Worm (Caenorhabditis elegans) whole organism, L4 larva: Measurements from ENCODE around the gene K01D12.8.

ENCODE experiments used
- F10B5.3 ChIP-seq: sonication (generic microtip); optimal IDR thresholded peaks from 2 replicates; lab custom pipeline; 2016; ENCODE audit warnings: mild to moderate bottlenecking, missing genetic modification characterization, missing compliant biosample characterization
- F26F4.8 ChIP-seq: fragments of 200-800 bp; sonication (Bioruptor generic); conservative IDR thresholded peaks from 2 replicates; pipeline ENCODE4 v1.3.6; 2022; ENCODE audit warnings: missing genetic modification characterization, missing compliant biosample characterization
- F37D6.2 ChIP-seq: sonication (generic microtip); optimal IDR thresholded peaks from 2 replicates; lab custom pipeline; 2016; ENCODE audit warnings: mild to moderate bottlenecking, missing genetic modification characterization, missing compliant biosample characterization
- F44E2.7 ChIP-seq: fragments of 200-800 bp; sonication (Bioruptor generic); IDR thresholded peaks from 2 replicates; pipeline ENCODE4 v2.1.2; 2022; ENCODE audit warnings: missing genetic modification characterization, missing compliant biosample characterization
- T20F7.1 ChIP-seq: fragments of 200-800 bp; sonication (Bioruptor generic); optimal IDR thresholded peaks from 2 replicates; lab custom pipeline; 2018; ENCODE audit warnings: mild to moderate bottlenecking, missing genetic modification characterization, missing compliant biosample characterization
- ZK337.2 ChIP-seq: fragments of 200-800 bp; sonication (Bioruptor generic); IDR thresholded peaks from 2 replicates; pipeline ENCODE4 v1.3.6; 2022; ENCODE audit warnings: missing genetic modification reagents, missing genetic modification characterization, missing compliant biosample characterization
- arid-1 ChIP-seq: fragments of 200-800 bp; sonication (Bioruptor generic); conservative IDR thresholded peaks from 2 replicates; pipeline ENCODE4 v1.3.6; 2022; ENCODE audit warnings: missing genetic modification reagents, missing genetic modification characterization, missing compliant biosample characterization
- ceh-62 ChIP-seq: sonication (generic microtip); optimal IDR thresholded peaks from 2 replicates; lab custom pipeline; 2017; ENCODE audit warnings: missing biosample characterization, missing genetic modification characterization
- ces-1 ChIP-seq: fragments of 150-350 bp; sonication (generic microtip); optimal IDR thresholded peaks from 4 replicates; lab custom pipeline; 2014; ENCODE audit warnings: missing biosample characterization, missing genetic modification reagents, missing genetic modification characterization
- cey-2 ChIP-seq: sonication (generic microtip); optimal IDR thresholded peaks from 3 replicates; lab custom pipeline; 2017; ENCODE audit warnings: missing genetic modification characterization, mild to moderate bottlenecking, missing compliant biosample characterization, antibody characterized with exemption, borderline replicate concordance; ENCODE audit not compliant: insufficient read depth
- daf-12 ChIP-seq: fragments of 150-350 bp; optimal IDR thresholded peaks from 2 replicates; lab custom pipeline; 2014; ENCODE audit warnings: missing biosample characterization, missing genetic modification reagents, missing genetic modification characterization
- daf-16 ChIP-seq, 3 experiments: sonication (generic microtip); optimal IDR thresholded peaks; 2 replicates each; lab custom pipeline; 2016 to 2017; ENCODE audit warnings: missing genetic modification characterization in 3 of 3, missing genetic modification reagents in 3 of 3, mild to moderate bottlenecking in 2 of 3, missing compliant biosample characterization in 2 of 3, missing biosample characterization in 1 of 3, moderate library complexity in 1 of 3
- daf-8 ChIP-seq: fragments of 200-800 bp; sonication (Bioruptor generic); IDR thresholded peaks from 2 replicates; pipeline ENCODE4 v1.3.6; 2022; ENCODE audit warnings: missing genetic modification characterization, missing compliant biosample characterization
- dmd-6 ChIP-seq: fragments of 200-800 bp; sonication (Bioruptor generic); IDR thresholded peaks from 2 replicates; pipeline ENCODE4 v1.3.6; 2022; ENCODE audit warnings: missing genetic modification reagents, missing genetic modification characterization, missing compliant biosample characterization
- dpl-1 ChIP-seq: fragments of 150-350 bp; optimal IDR thresholded peaks from 2 replicates; lab custom pipeline; 2014; ENCODE audit warnings: missing biosample characterization, missing genetic modification reagents, missing genetic modification characterization
- dve-1 ChIP-seq: sonication (generic microtip); optimal IDR thresholded peaks from 2 replicates; lab custom pipeline; 2017; ENCODE audit warnings: antibody characterized with exemption, mild to moderate bottlenecking, missing genetic modification characterization, missing compliant biosample characterization; ENCODE audit not compliant: insufficient read depth
- egl-43 ChIP-seq: fragments of 200-800 bp; sonication (Bioruptor generic); IDR thresholded peaks from 2 replicates; pipeline ENCODE4 v1.3.6; 2022; ENCODE audit warnings: missing genetic modification reagents, missing genetic modification characterization, missing compliant biosample characterization
- hmg-1.1 ChIP-seq: fragments of 200-800 bp; sonication (Bioruptor generic); IDR thresholded peaks from 2 replicates; pipeline ENCODE4 v1.3.6; 2022; ENCODE audit warnings: missing genetic modification reagents, missing genetic modification characterization, missing compliant biosample characterization
- lin-1 ChIP-seq: fragments of 200-800 bp; sonication (Bioruptor generic); IDR thresholded peaks from 2 replicates; pipeline ENCODE4 v1.3.6; 2022; ENCODE audit warnings: missing genetic modification reagents, missing genetic modification characterization, missing compliant biosample characterization
- lin-13 ChIP-seq: fragments of 150-350 bp; optimal IDR thresholded peaks from 2 replicates; lab custom pipeline; 2014; ENCODE audit warnings: missing biosample characterization, missing genetic modification reagents, missing genetic modification characterization
- lin-38 ChIP-seq: fragments of 200-800 bp; sonication (Bioruptor generic); IDR thresholded peaks from 2 replicates; pipeline ENCODE4 v1.3.6; 2022; ENCODE audit warnings: missing genetic modification reagents, missing genetic modification characterization, missing compliant biosample characterization
- lin-39 ChIP-seq: fragments of 150-350 bp; optimal IDR thresholded peaks from 2 replicates; lab custom pipeline; 2014; ENCODE audit warnings: missing biosample characterization, missing genetic modification reagents, missing genetic modification characterization
- mxl-2 ChIP-seq: fragments of 200-800 bp; sonication (Bioruptor generic); conservative IDR thresholded peaks from 2 replicates; pipeline ENCODE4 v1.3.6; 2022; ENCODE audit warnings: missing genetic modification reagents, missing genetic modification characterization, missing compliant biosample characterization
- mxl-3 ChIP-seq: fragments of 200-800 bp; sonication (Bioruptor generic); optimal IDR thresholded peaks from 2 replicates; lab custom pipeline; 2018; ENCODE audit warnings: mild to moderate bottlenecking, missing genetic modification characterization, missing compliant biosample characterization
- nhr-111 ChIP-seq: fragments of 200-800 bp; sonication (Bioruptor generic); optimal IDR thresholded peaks from 2 replicates; lab custom pipeline; 2018; ENCODE audit warnings: mild to moderate bottlenecking, missing genetic modification characterization, missing compliant biosample characterization
- nhr-25 ChIP-seq: sonication (generic microtip); optimal IDR thresholded peaks from 2 replicates; lab custom pipeline; 2017; ENCODE audit warnings: missing genetic modification characterization, mild to moderate bottlenecking, missing compliant biosample characterization, antibody characterized with exemption, moderate library complexity, borderline replicate concordance; ENCODE audit not compliant: insufficient read depth
- nhr-28 ChIP-seq: fragments of 150-350 bp; optimal IDR thresholded peaks from 2 replicates; lab custom pipeline; 2014; ENCODE audit warnings: missing biosample characterization, missing genetic modification characterization
- nhr-41 ChIP-seq: fragments of 200-800 bp; sonication (Bioruptor generic); IDR thresholded peaks from 2 replicates; pipeline ENCODE4 v1.3.6; 2022; ENCODE audit warnings: missing genetic modification reagents, missing genetic modification characterization, missing compliant biosample characterization
- nhr-6 ChIP-seq: fragments of 150-350 bp; optimal IDR thresholded peaks from 2 replicates; lab custom pipeline; 2014; ENCODE audit warnings: missing biosample characterization, missing genetic modification characterization
- nhr-77 ChIP-seq: fragments of 150-350 bp; optimal IDR thresholded peaks from 2 replicates; lab custom pipeline; 2014; ENCODE audit warnings: missing biosample characterization, missing genetic modification characterization
- pha-4 ChIP-seq, 2 experiments: fragments of 150-350 bp in 1 of 2; fragments of 200-800 bp in 1 of 2; sonication (Bioruptor generic) in 1 of 2; IDR thresholded peaks in 1 of 2; optimal IDR thresholded peaks in 1 of 2; 2 replicates each; pipeline versions ENCODE4 v1.3.6 to Lab custom; 2014 to 2022; ENCODE audit warnings: missing genetic modification characterization in 2 of 2, missing genetic modification reagents in 2 of 2, missing biosample characterization in 1 of 2, missing compliant biosample characterization in 1 of 2
- php-3 ChIP-seq: fragments of 200-800 bp; sonication (Bioruptor generic); IDR thresholded peaks from 2 replicates; pipeline ENCODE4 v1.3.6; 2022; ENCODE audit warnings: missing genetic modification reagents, missing genetic modification characterization, missing compliant biosample characterization
- tra-1 ChIP-seq: fragments of 200-800 bp; sonication (Bioruptor generic); IDR thresholded peaks from 2 replicates; pipeline ENCODE4 v1.3.6; 2022; ENCODE audit warnings: missing genetic modification reagents, missing genetic modification characterization, missing compliant biosample characterization
- unc-62 ChIP-seq, 3 experiments: fragments of 150-350 bp in 1 of 3; sonication (generic microtip); optimal IDR thresholded peaks in 2 of 3; peaks in 1 of 3; 1 replicate in 1 of 3; 2 replicates in 2 of 3; lab custom pipeline; 2014 to 2017; ENCODE audit warnings: missing biosample characterization in 3 of 3, missing genetic modification characterization in 3 of 3, missing genetic modification reagents in 3 of 3, missing genotype in 1 of 3
- zfp-3 ChIP-seq: fragments of 200-800 bp; sonication (Bioruptor generic); conservative IDR thresholded peaks from 2 replicates; pipeline ENCODE4 v1.3.6; 2022; ENCODE audit warnings: missing genetic modification reagents, missing genetic modification characterization, missing compliant biosample characterization
- zip-11 ChIP-seq: fragments of 200-800 bp; sonication (Bioruptor generic); IDR thresholded peaks from 2 replicates; pipeline ENCODE4 v1.3.6; 2022; ENCODE audit warnings: missing genetic modification characterization, missing compliant biosample characterization
- zip-2 ChIP-seq: fragments of 150-350 bp; optimal IDR thresholded peaks from 2 replicates; lab custom pipeline; 2014; ENCODE audit warnings: missing biosample characterization, missing genetic modification characterization
- ztf-7 ChIP-seq: fragments of 150-350 bp; optimal IDR thresholded peaks from 2 replicates; lab custom pipeline; 2014; ENCODE audit warnings: missing biosample characterization, missing genetic modification characterization

K01D12.8 gene

ce11 chrV:12427826-12428225 is 25.4 kb downstream of the K01D12.8 start:
- no peak for TF ChIP-seq F44E2.7 (GFP tag; lab: Robert Waterston, UW)
- no peak for TF ChIP-seq unc-62 (GFP tag; optimal IDR thresholded peaks at IDR 0.05 in 1 of 2; lab: Kevin White, UChicago)
- TF ChIP-seq unc-62 (tag; optimal IDR thresholded peaks at IDR 0.05; lab: Kevin White, UChicago) = no peak
- no peak for TF ChIP-seq dpl-1 (GFP tag; lab: Kevin White, UChicago)
- no peak for TF ChIP-seq T20F7.1 (GFP tag; lab: Kevin White, UChicago)
- TF ChIP-seq dmd-6 = no peak
- no peak for TF ChIP-seq F10B5.3 (tag; lab: Kevin White, UChicago)
- TF ChIP-seq lin-13 (GFP tag; lab: Kevin White, UChicago) = no peak
- TF ChIP-seq ZK337.2 (GFP tag; lab: Robert Waterston, UW) = no peak
- no peak for TF ChIP-seq mxl-2
- no peak for TF ChIP-seq hmg-1.1 (GFP tag; lab: Robert Waterston, UW)
- TF ChIP-seq ztf-7 = no peak
- no peak for TF ChIP-seq cey-2
- TF ChIP-seq F37D6.2 (tag; lab: Kevin White, UChicago) = no peak
- no peak for TF ChIP-seq tra-1 (GFP tag; lab: Robert Waterston, UW)
- TF ChIP-seq ceh-62 = no peak
- no peak for TF ChIP-seq nhr-25
- no peak for TF ChIP-seq lin-38
- TF ChIP-seq, all 104 proteins: peak for 0

ce11 chrV:12429039-12429438 is 26.6 kb downstream of the K01D12.8 start, which contains the start of gene C54D10.5:
Gene C54D10.5, plus strand, starts transcription at chrV:12429339.
- TF ChIP-seq pha-4 (GFP tag; IDR thresholded peaks at IDR 0.05; lab: Robert Waterston, UW) (no peak), pha-4 (tag; optimal IDR thresholded peaks at IDR 0.05; lab: Kevin White, UChicago) (no peak)

DNA sequence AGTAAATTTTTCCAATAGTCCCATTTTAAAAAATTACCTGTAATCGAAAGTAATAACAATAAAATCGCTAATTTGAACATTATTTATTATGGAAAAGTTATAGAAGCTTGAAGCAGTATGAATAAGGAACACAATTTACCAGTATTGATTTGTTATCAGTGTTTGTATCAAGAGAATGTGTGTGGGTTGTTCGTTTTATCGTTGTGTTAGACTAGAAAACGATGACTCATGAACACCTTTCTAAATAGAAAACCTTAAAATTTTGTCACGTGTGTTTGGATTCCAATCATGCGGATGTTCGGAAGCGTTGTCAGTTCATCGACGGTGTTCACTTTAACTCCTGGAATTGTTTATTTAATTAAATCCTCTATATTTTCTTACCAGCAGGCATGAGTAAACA is 29.7 kb downstream of the K01D12.8 start, which contains the start of gene C54D10.13:
TSS of gene C54D10.13 (minus strand) at position 179 of the 400 bp plus-strand sequence.
- TF ChIP-seq mxl-3 (GFP tag; lab: Kevin White, UChicago) (no peak), nhr-41 (GFP tag; lab: Robert Waterston, UW) (no peak), nhr-6 (tag; lab: Kevin White, UChicago) (peak; percentile 19), arid-1 (GFP tag; lab: Robert Waterston, UW) (no peak), zip-2 (tag; lab: Kevin White, UChicago) (no peak), dve-1 (tag; lab: Kevin White, UChicago) (peak; percentile 52), php-3 (GFP tag; lab: Robert Waterston, UW) (no peak), daf-16 (GFP tag; optimal IDR thresholded peaks at IDR 0.05; lab: Kevin White, UChicago) (no peak), daf-16 (tag; optimal IDR thresholded peaks at IDR 0.05; lab: Kevin White, UChicago) (peak; percentile 33), nhr-28 (peak; percentile 86)

ce11 chrV:12433105-12433504 is 30.6 kb downstream of the K01D12.8 start:
- TF ChIP-seq zfp-3 (GFP tag; lab: Robert Waterston, UW) (no peak), unc-62 (GFP tag; optimal IDR thresholded peaks at IDR 0.05 in 1 of 2; lab: Kevin White, UChicago) (peak in 1 of 2 experiments; percentile 94), unc-62 (tag; optimal IDR thresholded peaks at IDR 0.05; lab: Kevin White, UChicago) (no peak)

DNA sequence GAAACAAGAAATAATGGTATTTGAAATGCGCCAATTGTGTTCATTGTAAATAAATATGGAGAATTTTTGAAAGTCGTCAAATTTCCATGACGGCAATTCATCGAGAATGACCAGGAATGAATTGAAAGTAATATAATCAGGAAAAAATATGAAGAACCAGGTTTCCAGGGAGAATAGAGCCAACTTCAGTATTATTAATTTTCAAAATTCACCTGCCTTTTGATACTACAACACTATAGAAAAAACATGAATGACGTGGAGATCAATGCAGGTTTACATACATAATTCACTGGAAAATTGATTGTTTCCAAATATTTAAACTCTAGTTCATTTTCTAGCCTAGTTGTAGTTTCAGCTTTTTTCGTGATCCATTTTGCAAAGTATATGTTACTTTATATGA is 31.3 kb downstream of the K01D12.8 start, which contains the start of gene srh-25:
TSS of gene srh-25 (minus strand) at position 101 of the 400 bp plus-strand sequence.
- no peak for TF ChIP-seq daf-12 (tag; lab: Kevin White, UChicago)
- TF ChIP-seq ZK337.2 (GFP tag; lab: Robert Waterston, UW) = no peak
- no peak for TF ChIP-seq php-3 (GFP tag; lab: Robert Waterston, UW)
- TF ChIP-seq ces-1 (GFP tag; lab: Kevin White, UChicago) = no peak
- no peak for TF ChIP-seq F10B5.3 (tag; lab: Kevin White, UChicago)
- no peak for TF ChIP-seq nhr-41 (GFP tag; lab: Robert Waterston, UW)
- TF ChIP-seq lin-39 (tag; lab: Kevin White, UChicago) = no peak
- no peak for TF ChIP-seq F26F4.8 (GFP tag; lab: Robert Waterston, UW)
- TF ChIP-seq ceh-62 = no peak
- no peak for TF ChIP-seq nhr-6 (tag; lab: Kevin White, UChicago)
- no peak for TF ChIP-seq nhr-111
- no peak for TF ChIP-seq egl-43 (GFP tag; lab: Robert Waterston, UW)
- TF ChIP-seq daf-8 (GFP tag; lab: Robert Waterston, UW) = no peak
- no peak for TF ChIP-seq lin-1 (GFP tag; lab: Robert Waterston, UW)
- TF ChIP-seq zip-11 (GFP tag; lab: Robert Waterston, UW) = no peak
- no peak for TF ChIP-seq nhr-77 (tag; lab: Kevin White, UChicago)
